Fruit fly (Drosophila melanogaster): ENCODE results near the gene CG2938.

The CG2938 gene

DNA sequence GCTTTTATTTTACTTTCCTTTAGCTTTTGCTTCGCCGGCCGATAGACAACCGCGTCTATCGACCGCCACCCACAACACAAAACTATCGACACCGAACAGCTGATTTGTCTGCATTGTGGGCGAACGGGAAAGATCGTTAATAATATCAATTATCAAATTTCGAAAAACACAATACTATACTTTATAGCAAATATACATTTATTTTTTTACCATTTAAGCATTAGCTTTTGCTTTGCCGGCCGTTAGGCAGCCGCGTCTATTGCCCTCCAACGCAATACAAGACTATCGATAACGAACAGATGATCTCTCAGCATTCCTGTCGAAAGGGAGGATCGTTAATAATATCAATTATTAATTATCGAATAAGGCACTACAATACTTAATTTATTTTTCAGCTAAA is at the start of gene CG2938, which contains the start of gene Glos (continued):
- no peak for TF ChIP-seq tll (GFP tag; optimal IDR thresholded peaks at IDR 0.05)
- TF ChIP-seq yki (optimal IDR thresholded peaks at IDR 0.05): no peak
- no peak for TF ChIP-seq Blimp-1 (GFP tag; optimal IDR thresholded peaks at IDR 0.05)
- TF ChIP-seq row (GFP tag; IDR thresholded peaks at IDR 0.05): 0 out of 3 replicates have a peak, but pooled peaks have one; percentile 32
- no peak for TF ChIP-seq wdn (GFP tag; IDR thresholded peaks at IDR 0.05)
- TF ChIP-seq sim (GFP tag; IDR thresholded peaks at IDR 0.05): no peak
- TF ChIP-seq ewg (GFP tag; optimal IDR thresholded peaks at IDR 0.05): no peak
- TF ChIP-seq CG2116 (GFP tag; optimal IDR thresholded peaks at IDR 0.05): peak; percentile 84
- no peak for TF ChIP-seq CG12942 (GFP tag; optimal IDR thresholded peaks at IDR 0.05)
- no peak for TF ChIP-seq CG11093 (GFP tag; IDR thresholded peaks at IDR 0.05)
- TF ChIP-seq CG6765 (GFP tag; optimal IDR thresholded peaks at IDR 0.05): no peak
- TF ChIP-seq CG11560 (tag; IDR thresholded peaks at IDR 0.05): peak; percentile 59; the same call in 1 of the 3 replicates
- TF ChIP-seq hb (GFP tag; IDR thresholded peaks at IDR 0.05; ENCODE audit: partially characterized antibody): peak; percentile 67
- TF ChIP-seq vnd (GFP tag; IDR thresholded peaks at IDR 0.05; ENCODE audit: partially characterized antibody): peak; percentile 76
- no peak for TF ChIP-seq oc (tag; optimal IDR thresholded peaks at IDR 0.05)
- TF ChIP-seq CG17361 (GFP tag; IDR thresholded peaks at IDR 0.05): no peak
- TF ChIP-seq CG1832 (GFP tag; optimal IDR thresholded peaks at IDR 0.05): no peak
- TF ChIP-seq NC2β (GFP tag; optimal IDR thresholded peaks at IDR 0.05): no peak
- peak; percentile 64 for TF ChIP-seq Dref (GFP tag; IDR thresholded peaks at IDR 0.05)
- no peak for TF ChIP-seq Xrp1 (GFP tag; IDR thresholded peaks at IDR 0.05)
- peak; percentile 50 for TF ChIP-seq Sry-δ (GFP tag; optimal IDR thresholded peaks at IDR 0.05)
- TF ChIP-seq CG3995 (GFP tag; optimal IDR thresholded peaks at IDR 0.05): peak; percentile 13
- TF ChIP-seq Doc3 (GFP tag; IDR thresholded peaks at IDR 0.05; ENCODE audit: partially characterized antibody): peak; percentile 69; the same call in 1 of the 3 replicates
- TF ChIP-seq CG30020 (tag; optimal IDR thresholded peaks at IDR 0.05): peak; percentile 19
- TF ChIP-seq YL-1 (GFP tag; optimal IDR thresholded peaks at IDR 0.05): no peak
- peak; percentile 61; the same call in 1 of the 2 replicates for TF ChIP-seq amos (GFP tag; IDR thresholded peaks at IDR 0.05; ENCODE audit: partially characterized antibody)
- TF ChIP-seq vvl (GFP tag; IDR thresholded peaks at IDR 0.05): no peak
- no peak for TF ChIP-seq Optix (GFP tag; IDR thresholded peaks at IDR 0.05)
- TF ChIP-seq sc (optimal IDR thresholded peaks at IDR 0.05): no peak
- no peak for TF ChIP-seq sc (GFP tag; optimal IDR thresholded peaks at IDR 0.05)
- TF ChIP-seq CG4820 (GFP tag; optimal IDR thresholded peaks at IDR 0.05): no peak
- peak; percentile 86 for TF ChIP-seq Dll (GFP tag; IDR thresholded peaks at IDR 0.05; ENCODE audit: partially characterized antibody)
- peak; percentile 62 for TF ChIP-seq Bgb (GFP tag; IDR thresholded peaks at IDR 0.05; ENCODE audit: partially characterized antibody)
- no peak for TF ChIP-seq Atf-2 (GFP tag; optimal IDR thresholded peaks at IDR 0.05)
- no peak for TF ChIP-seq CG7928 (GFP tag; optimal IDR thresholded peaks at IDR 0.05)
- peak; percentile 44 for TF ChIP-seq sd (tag; optimal IDR thresholded peaks at IDR 0.05)
- TF ChIP-seq CG1792 (GFP tag; optimal IDR thresholded peaks at IDR 0.05): no peak
- TF ChIP-seq HLH4C (GFP tag; IDR thresholded peaks at IDR 0.05; ENCODE audit: partially characterized antibody): peak; percentile 83
- 0 out of 2 replicates have a peak, but pooled peaks have one; percentile 7 for TF ChIP-seq ato (GFP tag; IDR thresholded peaks at IDR 0.05; ENCODE audit: partially characterized antibody)
- no peak for TF ChIP-seq CG3847 (GFP tag; IDR thresholded peaks at IDR 0.05)
- TF ChIP-seq zen2 (GFP tag; IDR thresholded peaks at IDR 0.05; ENCODE audit: partially characterized antibody): peak; percentile 59; the same call in 2 of the 3 replicates
- TF ChIP-seq CG4282 (GFP tag; optimal IDR thresholded peaks at IDR 0.05): no peak
- peak; percentile 74 for TF ChIP-seq sna (GFP tag; IDR thresholded peaks at IDR 0.05; ENCODE audit: partially characterized antibody)
- TF ChIP-seq CG13287 (GFP tag; IDR thresholded peaks at IDR 0.05; ENCODE audit: partially characterized antibody): peak; percentile 84
- TF ChIP-seq CG2712 (tag; optimal IDR thresholded peaks at IDR 0.05): peak; percentile 9
- peak; percentile 2 for TF ChIP-seq CG9797 (GFP tag; optimal IDR thresholded peaks at IDR 0.05)
- peak; percentile 29 for TF ChIP-seq sens (GFP tag)
- no peak for TF ChIP-seq ind (GFP tag; optimal IDR thresholded peaks at IDR 0.05)
- TF ChIP-seq Xbp1 (GFP tag; optimal IDR thresholded peaks at IDR 0.05): no peak
- no peak for TF ChIP-seq CG3838 (GFP tag; optimal IDR thresholded peaks at IDR 0.05)

Measured in whole organism, embryonic.